Worm (Caenorhabditis elegans) whole organism, L3 larva: Measurements from ENCODE around the gene str-27.

Source experiments
- R02D3.7 ChIP-seq: fragments of 150-350 bp; optimal IDR thresholded peaks from 2 replicates; lab custom pipeline; 2014; ENCODE audit warnings: missing biosample characterization, missing genetic modification characterization
- ZK546.5 ChIP-seq: sonication (generic microtip); optimal IDR thresholded peaks from 2 replicates; lab custom pipeline; 2017; ENCODE audit warnings: missing biosample characterization, missing genetic modification characterization
- aly-2 ChIP-seq: fragments of 150-350 bp; optimal IDR thresholded peaks from 2 replicates; lab custom pipeline; 2014; ENCODE audit warnings: missing biosample characterization, missing genetic modification characterization
- ama-1 ChIP-seq: fragments of 150-350 bp; optimal IDR thresholded peaks from 2 replicates; lab custom pipeline; 2018
- ceh-16 ChIP-seq: sonication (generic microtip); optimal IDR thresholded peaks from 2 replicates; lab custom pipeline; 2017; ENCODE audit warnings: missing biosample characterization, missing genetic modification characterization
- ceh-28 ChIP-seq: fragments of 150-350 bp; optimal IDR thresholded peaks from 2 replicates; lab custom pipeline; 2014; ENCODE audit warnings: missing biosample characterization, missing genetic modification reagents, missing genetic modification characterization
- ceh-9 ChIP-seq: sonication (generic microtip); optimal IDR thresholded peaks from 2 replicates; lab custom pipeline; 2018; ENCODE audit warnings: missing biosample characterization, missing genetic modification characterization
- daf-12 ChIP-seq: fragments of 150-350 bp; optimal IDR thresholded peaks from 2 replicates; lab custom pipeline; 2014; ENCODE audit warnings: missing biosample characterization, missing genetic modification reagents, missing genetic modification characterization
- elt-3 ChIP-seq, 3 experiments: fragments of 150-350 bp in 1 of 3; sonication (generic microtip) in 2 of 3; optimal IDR thresholded peaks; 2 replicates in 2 of 3; 4 replicates in 1 of 3; lab custom pipeline; 2014 to 2017; ENCODE audit warnings: missing biosample characterization in 3 of 3, missing genetic modification characterization in 3 of 3
- eor-1 ChIP-seq, 2 experiments: fragments of 150-350 bp; optimal IDR thresholded peaks; 2 replicates each; lab custom pipeline; 2014 to 2018; ENCODE audit warnings: missing biosample characterization in 2 of 2, missing genetic modification characterization in 2 of 2
- fkh-10 ChIP-seq: sonication (generic microtip); optimal IDR thresholded peaks from 2 replicates; lab custom pipeline; 2017; ENCODE audit warnings: missing biosample characterization, missing genetic modification reagents, missing genetic modification characterization
- hmg-11 ChIP-seq: sonication (generic microtip); optimal IDR thresholded peaks from 2 replicates; lab custom pipeline; 2016; ENCODE audit warnings: missing genetic modification characterization, missing compliant biosample characterization
- jun-1 ChIP-seq: fragments of 150-350 bp; optimal IDR thresholded peaks from 2 replicates; lab custom pipeline; 2014; ENCODE audit warnings: missing biosample characterization, missing genetic modification reagents, missing genetic modification characterization
- lsy-12 ChIP-seq: sonication (generic microtip); optimal IDR thresholded peaks from 2 replicates; lab custom pipeline; 2016; ENCODE audit warnings: mild to moderate bottlenecking, missing genetic modification characterization, missing compliant biosample characterization
- mdl-1 ChIP-seq: fragments of 150-350 bp; optimal IDR thresholded peaks from 2 replicates; lab custom pipeline; 2014; ENCODE audit warnings: missing biosample characterization, missing genetic modification characterization
- mml-1 ChIP-seq: fragments of 150-350 bp; sonication (generic microtip); optimal IDR thresholded peaks from 3 replicates; lab custom pipeline; 2014; ENCODE audit warnings: missing biosample characterization, missing genetic modification characterization
- nfya-1 ChIP-seq: sonication (generic microtip); optimal IDR thresholded peaks from 2 replicates; lab custom pipeline; 2017; ENCODE audit warnings: missing genetic modification characterization, mild to moderate bottlenecking, missing compliant biosample characterization, antibody characterized with exemption, moderate library complexity; ENCODE audit not compliant: insufficient read depth
- nhr-11 ChIP-seq: fragments of 150-350 bp; optimal IDR thresholded peaks from 2 replicates; lab custom pipeline; 2014; ENCODE audit warnings: missing biosample characterization, missing genetic modification characterization
- nhr-12 ChIP-seq: fragments of 150-350 bp; optimal IDR thresholded peaks from 2 replicates; lab custom pipeline; 2014; ENCODE audit warnings: missing biosample characterization, missing genetic modification characterization
- nhr-23 ChIP-seq: fragments of 150-350 bp; optimal IDR thresholded peaks from 2 replicates; lab custom pipeline; 2014; ENCODE audit warnings: missing biosample characterization, missing genetic modification reagents, missing genetic modification characterization
- nhr-237 ChIP-seq: fragments of 150-350 bp; optimal IDR thresholded peaks from 2 replicates; lab custom pipeline; 2014; ENCODE audit warnings: missing biosample characterization, missing genetic modification characterization
- nhr-25 ChIP-seq: sonication (generic microtip); optimal IDR thresholded peaks from 2 replicates; lab custom pipeline; 2017; ENCODE audit warnings: missing biosample characterization, missing genetic modification characterization
- nhr-28 ChIP-seq: fragments of 150-350 bp; optimal IDR thresholded peaks from 2 replicates; lab custom pipeline; 2014; ENCODE audit warnings: missing biosample characterization, missing genetic modification characterization
- nhr-43 ChIP-seq: sonication (generic microtip); optimal IDR thresholded peaks from 2 replicates; lab custom pipeline; 2016; ENCODE audit warnings: mild to moderate bottlenecking, missing genetic modification characterization, missing compliant biosample characterization; ENCODE audit not compliant: poor library complexity, severe bottlenecking
- nhr-67 ChIP-seq: fragments of 150-350 bp; optimal IDR thresholded peaks from 2 replicates; lab custom pipeline; 2014; ENCODE audit warnings: missing biosample characterization, missing genetic modification characterization
- nhr-77 ChIP-seq: fragments of 150-350 bp; optimal IDR thresholded peaks from 2 replicates; lab custom pipeline; 2014; ENCODE audit warnings: missing biosample characterization, missing genetic modification characterization
- sea-2 ChIP-seq: fragments of 150-350 bp; sonication (generic microtip); optimal IDR thresholded peaks from 4 replicates; lab custom pipeline; 2014; ENCODE audit warnings: missing biosample characterization, missing genetic modification reagents, missing genetic modification characterization
- skn-1 ChIP-seq: fragments of 150-350 bp; optimal IDR thresholded peaks from 2 replicates; lab custom pipeline; 2014; ENCODE audit warnings: missing biosample characterization, missing genetic modification characterization
- tbx-2 ChIP-seq: sonication (generic microtip); optimal IDR thresholded peaks from 2 replicates; lab custom pipeline; 2016; ENCODE audit warnings: mild to moderate bottlenecking, missing genetic modification characterization, missing compliant biosample characterization
- unc-62 ChIP-seq: fragments of 150-350 bp; sonication (generic microtip); optimal IDR thresholded peaks from 4 replicates; lab custom pipeline; 2014; ENCODE audit warnings: missing biosample characterization, missing genetic modification reagents, missing genetic modification characterization
- zag-1 ChIP-seq: fragments of 150-350 bp; optimal IDR thresholded peaks from 2 replicates; lab custom pipeline; 2014; ENCODE audit warnings: missing biosample characterization, missing genetic modification characterization
- ztf-11 ChIP-seq: fragments of 150-350 bp; optimal IDR thresholded peaks from 2 replicates; lab custom pipeline; 2014; ENCODE audit warnings: missing biosample characterization, missing genetic modification characterization

The str-27 gene

DNA sequence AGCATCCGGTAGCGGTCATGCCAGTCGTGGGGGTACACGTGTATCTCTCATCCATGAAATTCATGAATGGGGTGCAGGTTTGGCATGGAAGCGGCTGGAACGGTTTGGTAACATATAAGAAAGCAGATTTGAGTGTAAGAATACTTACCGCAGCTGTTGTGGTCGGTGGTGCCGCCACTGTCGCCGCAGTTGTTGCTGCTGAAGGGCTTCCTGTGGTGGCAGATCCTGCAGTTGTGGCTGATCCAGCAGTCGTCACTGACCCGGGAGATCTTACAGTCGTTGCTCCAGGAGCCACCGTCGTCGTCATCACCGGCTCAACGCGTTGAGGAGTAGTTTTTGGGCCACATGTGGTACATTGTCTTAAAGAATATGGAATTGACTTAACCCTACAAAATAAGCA lies 2.6 kb downstream of the str-27 start:
- no peak for TF ChIP-seq ztf-11
- no peak for TF ChIP-seq eor-1 (tag; optimal IDR thresholded peaks at IDR 0.05; lab: Kevin White, UChicago)
- no peak for TF ChIP-seq nhr-11 (tag; lab: Kevin White, UChicago)
- no peak for TF ChIP-seq ceh-9 (tag; lab: Kevin White, UChicago)
- no peak for TF ChIP-seq fkh-10 (GFP tag; lab: Kevin White, UChicago)
- TF ChIP-seq nhr-43 (tag; lab: Kevin White, UChicago) = no peak
- TF ChIP-seq nhr-67 (tag; lab: Kevin White, UChicago) = no peak
- TF ChIP-seq tbx-2 = no peak
- TF ChIP-seq nhr-23 = no peak
- no peak for TF ChIP-seq nhr-237
- no peak for TF ChIP-seq jun-1 (tag; lab: Kevin White, UChicago)
- TF ChIP-seq sea-2 (GFP tag; lab: Kevin White, UChicago) = no peak
- no peak for TF ChIP-seq hmg-11 (tag; lab: Kevin White, UChicago)
- no peak for TF ChIP-seq ama-1 (lab: Kevin White, UChicago)
- TF ChIP-seq daf-12 = no peak
- no peak for TF ChIP-seq nhr-28
- no peak for TF ChIP-seq unc-62 (GFP tag; lab: Kevin White, UChicago)

DNA sequence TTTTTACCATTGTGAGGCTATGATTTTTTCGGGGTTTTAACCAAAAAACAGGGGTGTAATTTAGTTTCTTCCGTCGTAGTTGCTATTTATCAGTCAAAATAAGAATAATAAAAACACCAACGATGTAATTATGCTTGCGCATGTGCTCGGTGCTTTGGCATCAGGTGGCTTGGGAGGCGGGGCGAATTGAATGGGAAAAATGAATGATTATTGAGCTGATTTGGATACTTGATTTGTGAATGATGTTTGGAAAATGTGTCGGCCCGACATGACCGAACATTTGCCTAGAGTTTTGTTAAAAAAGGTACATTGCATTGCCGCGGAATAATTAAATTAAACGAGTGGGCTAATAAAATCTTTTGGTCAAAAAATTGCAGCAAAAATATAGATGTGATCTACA lies 3.4 kb downstream of the str-27 start, which contains the start of gene str-38:
str-38 (minus strand) TSS at position 101 of the 400 bp plus-strand sequence.
- no peak for TF ChIP-seq zag-1
- TF ChIP-seq nhr-11 (tag; lab: Kevin White, UChicago) = no peak
- TF ChIP-seq nhr-67 (tag; lab: Kevin White, UChicago) = no peak
- no peak for TF ChIP-seq aly-2 (tag; lab: Kevin White, UChicago)
- TF ChIP-seq ceh-16 (tag; lab: Kevin White, UChicago) = no peak
- no peak for TF ChIP-seq mdl-1 (tag; lab: Kevin White, UChicago)
- TF ChIP-seq jun-1 (tag; lab: Kevin White, UChicago) = no peak
- TF ChIP-seq nhr-25 = no peak
- no peak for TF ChIP-seq ama-1 (lab: Kevin White, UChicago)
- TF ChIP-seq nhr-43 (tag; lab: Kevin White, UChicago) = no peak
- no peak for TF ChIP-seq nfya-1 (tag; lab: Kevin White, UChicago)
- TF ChIP-seq, all 47 proteins: peak for 0

DNA sequence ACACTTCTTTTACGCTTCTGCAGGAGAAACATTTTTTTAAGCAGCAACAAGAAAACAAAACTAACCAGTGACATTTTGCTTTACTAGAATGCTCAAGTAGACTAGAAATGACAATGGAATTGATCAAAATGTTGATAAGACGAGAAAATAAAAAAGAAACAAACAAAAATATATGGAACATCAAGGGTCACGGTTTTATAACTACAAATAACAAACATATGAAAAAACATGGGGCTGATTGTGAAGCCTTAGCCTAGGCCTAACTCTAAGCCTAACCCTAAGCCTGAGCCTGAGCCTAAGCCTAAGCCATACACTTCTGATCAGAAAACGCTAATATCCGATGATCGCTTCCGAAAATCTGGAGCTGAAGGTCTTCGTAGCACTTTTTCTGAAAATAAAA lies 5.2 kb downstream of the str-27 start, which contains the start of gene Y6E2A.10:
Y6E2A.10 (minus strand) TSS at position 101 of the 400 bp plus-strand sequence.
- TF ChIP-seq nhr-67 (tag; lab: Kevin White, UChicago) = no peak
- no peak for TF ChIP-seq R02D3.7
- TF ChIP-seq nhr-25 = no peak
- TF ChIP-seq fkh-10 (GFP tag; lab: Kevin White, UChicago) = no peak

DNA sequence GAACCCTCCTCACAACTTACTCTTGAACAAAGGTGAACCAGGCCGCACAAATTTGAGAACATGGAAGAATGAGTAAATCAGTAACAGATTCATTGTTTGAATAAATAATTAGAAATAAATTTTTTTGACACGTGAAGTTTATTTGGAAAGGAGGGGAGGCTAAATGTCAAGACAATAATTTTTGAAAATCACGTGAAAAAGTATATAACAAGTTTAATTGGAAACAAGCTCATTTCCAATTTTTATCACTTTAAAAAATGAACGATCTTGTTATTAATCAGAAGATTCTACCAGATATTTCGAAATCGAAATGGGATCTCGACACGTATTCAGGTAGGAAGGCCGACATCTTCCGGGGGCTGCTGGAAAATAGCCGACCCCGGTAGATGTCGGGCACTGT lies 9.0 kb downstream of the str-27 start, which contains the start of the genes irld-57 and sfxn-1.3:
irld-57 (minus strand) TSS at position 101 of the 400 bp plus-strand sequence.
sfxn-1.3 (plus strand) TSS at position 232 of the 400 bp plus-strand sequence.
- no peak for TF ChIP-seq ceh-16 (tag; lab: Kevin White, UChicago)
- TF ChIP-seq skn-1 (tag; lab: Kevin White, UChicago) = no peak
- TF ChIP-seq elt-3 (tag; optimal IDR thresholded peaks at IDR 0.05; lab: Kevin White, UChicago) = no peak
- no peak for TF ChIP-seq nhr-12 (tag; lab: Kevin White, UChicago)
- no peak for TF ChIP-seq nhr-237
- TF ChIP-seq, all 47 proteins: peak for 0

DNA sequence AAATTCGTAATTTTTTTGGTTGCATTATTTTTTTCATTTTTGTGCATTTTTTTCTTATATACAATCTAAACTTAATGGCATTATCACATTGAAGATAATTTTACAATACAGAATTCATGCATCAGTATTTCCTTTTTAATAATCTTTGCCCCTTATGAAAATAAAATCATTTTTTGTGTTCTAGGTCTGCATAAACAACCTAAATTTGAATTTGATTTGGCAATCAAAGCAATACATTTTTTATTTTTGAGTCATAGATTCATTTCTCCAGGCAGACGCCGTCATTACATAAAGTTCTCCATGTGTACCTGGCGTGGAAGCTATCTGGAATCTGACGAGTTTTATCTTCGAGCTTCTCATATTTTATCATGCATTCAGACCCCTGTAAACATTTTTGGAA lies 13.7 kb downstream of the str-27 start, which contains the start of gene srh-140:
srh-140 (plus strand) TSS at position 301 of the 400 bp plus-strand sequence.
- no peak for TF ChIP-seq unc-62 (GFP tag; lab: Kevin White, UChicago)
- no peak for TF ChIP-seq nhr-67 (tag; lab: Kevin White, UChicago)

DNA sequence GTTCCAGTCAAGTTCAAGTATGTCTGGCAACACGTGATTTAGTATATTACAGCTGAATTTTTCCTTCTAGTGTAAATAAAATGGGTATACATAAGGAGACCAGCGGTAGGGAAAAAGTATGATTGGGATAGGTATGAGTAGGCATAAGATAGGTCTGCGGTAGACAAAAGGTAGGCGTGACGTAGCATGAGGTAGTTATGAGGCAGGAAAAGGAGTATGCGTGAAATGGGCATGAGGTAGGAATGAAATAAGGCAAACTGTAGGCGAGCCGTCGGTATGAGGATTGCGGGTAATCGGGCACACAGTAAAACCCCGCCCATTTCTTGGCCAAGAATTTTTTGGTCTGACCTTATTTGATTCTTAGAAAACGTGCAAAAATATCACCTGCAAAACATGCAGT lies 14.2 kb downstream of the str-27 start:
- TF ChIP-seq zag-1 (no peak), nhr-12 (tag; lab: Kevin White, UChicago) (no peak), mdl-1 (tag; lab: Kevin White, UChicago) (no peak), ZK546.5 (no peak), nfya-1 (tag; lab: Kevin White, UChicago) (no peak), nhr-43 (tag; lab: Kevin White, UChicago) (no peak), ztf-11 (no peak), mml-1 (tag; lab: Kevin White, UChicago) (no peak), nhr-23 (no peak), tbx-2 (no peak), nhr-25 (no peak), skn-1 (tag; lab: Kevin White, UChicago) (no peak), nhr-77 (tag; lab: Kevin White, UChicago) (no peak), nhr-237 (no peak), lsy-12 (no peak), jun-1 (tag; lab: Kevin White, UChicago) (no peak), ceh-28 (tag; lab: Kevin White, UChicago) (no peak), eor-1 (tag; optimal IDR thresholded peaks at IDR 0.05; lab: Kevin White, UChicago) (no peak)
